Fruit fly (Drosophila melanogaster): ENCODE data around the gene TBC1D23.

The TBC1D23 gene

DNA sequence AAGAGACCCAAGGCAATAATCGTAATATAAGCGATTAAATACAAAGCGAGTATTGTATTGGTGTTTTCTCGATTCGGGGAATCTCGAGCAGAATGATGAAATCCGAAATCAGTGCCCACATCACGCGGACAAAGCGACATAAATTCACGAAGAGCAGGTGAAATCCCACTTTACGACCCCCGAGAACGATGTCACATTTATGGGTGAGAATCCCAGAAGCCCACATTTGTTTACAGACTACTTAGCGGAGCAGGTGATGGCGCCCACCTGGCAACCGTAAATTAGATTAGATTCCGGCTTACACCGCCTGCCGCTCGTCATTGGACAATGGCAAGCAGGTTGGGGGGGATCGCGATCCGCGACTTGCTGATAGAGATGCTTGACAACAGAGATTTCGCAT lies 14.9 kb upstream of the TBC1D23 start (continued):
- no peak for TF ChIP-seq ci (GFP tag; IDR thresholded peaks at IDR 0.05)
- no peak for TF ChIP-seq Gug (GFP tag; IDR thresholded peaks at IDR 0.05)
- no peak for TF ChIP-seq CG34224 (GFP tag; IDR thresholded peaks at IDR 0.05; ENCODE audit: partially characterized antibody)
- no peak for TF ChIP-seq ERR (GFP tag; optimal IDR thresholded peaks at IDR 0.05)
- TF ChIP-seq Bdp1 (GFP tag; optimal IDR thresholded peaks at IDR 0.05): no peak
- no peak for TF ChIP-seq wek (GFP tag; optimal IDR thresholded peaks at IDR 0.05)
- no peak for TF ChIP-seq Hr78 (GFP tag; optimal IDR thresholded peaks at IDR 0.05)
- TF ChIP-seq NK7.1 (GFP tag; optimal IDR thresholded peaks at IDR 0.05): no peak
- TF ChIP-seq Kr (GFP tag; optimal IDR thresholded peaks at IDR 0.05): no peak
- no peak for TF ChIP-seq ssp (GFP tag; IDR thresholded peaks at IDR 0.05)
- no peak for TF ChIP-seq CG9727 (GFP tag; optimal IDR thresholded peaks at IDR 0.05)
- no peak for TF ChIP-seq tna (GFP tag; IDR thresholded peaks at IDR 0.05; ENCODE audit: partially characterized antibody)
- no peak for TF ChIP-seq CG13296 (GFP tag; optimal IDR thresholded peaks at IDR 0.05)
- TF ChIP-seq CG8290 (GFP tag; optimal IDR thresholded peaks at IDR 0.05): no peak
- TF ChIP-seq CG8290 (tag; optimal IDR thresholded peaks at IDR 0.05): no peak
- no peak for TF ChIP-seq CG11696 (GFP tag; IDR thresholded peaks at IDR 0.05)
- TF ChIP-seq Bgb (GFP tag; IDR thresholded peaks at IDR 0.05; ENCODE audit: partially characterized antibody): no peak
- no peak for TF ChIP-seq CG8388 (GFP tag; optimal IDR thresholded peaks at IDR 0.05)
- TF ChIP-seq Adf1 (GFP tag; IDR thresholded peaks at IDR 0.05): no peak
- no peak for TF ChIP-seq ttk (GFP tag; IDR thresholded peaks at IDR 0.05)
- TF ChIP-seq CrebB (tag; optimal IDR thresholded peaks at IDR 0.05): no peak
- TF ChIP-seq slou (GFP tag; optimal IDR thresholded peaks at IDR 0.05): no peak
- no peak for TF ChIP-seq CG17328 (GFP tag; IDR thresholded peaks at IDR 0.05)
- no peak for TF ChIP-seq CG4328 (GFP tag; optimal IDR thresholded peaks at IDR 0.05)
- no peak for TF ChIP-seq Spps (tag; optimal IDR thresholded peaks at IDR 0.05)
- no peak for TF ChIP-seq CG7372 (GFP tag; IDR thresholded peaks at IDR 0.05)
- TF ChIP-seq mld (GFP tag; IDR thresholded peaks at IDR 0.05; ENCODE audit: partially characterized antibody): no peak
- no peak for TF ChIP-seq CG9437 (GFP tag; optimal IDR thresholded peaks at IDR 0.05)
- TF ChIP-seq usp (GFP tag; optimal IDR thresholded peaks at IDR 0.05): no peak
- 0 out of 2 replicates have a peak, but pooled peaks have one; percentile 11 for TF ChIP-seq rib (GFP tag; IDR thresholded peaks at IDR 0.05)
- no peak for TF ChIP-seq CG7357 (GFP tag; IDR thresholded peaks at IDR 0.05)
- TF ChIP-seq exex (tag; optimal IDR thresholded peaks at IDR 0.05): peak; percentile 36
- peak; percentile 51; the same call in 2 of the 3 replicates for TF ChIP-seq Dbx (GFP tag; IDR thresholded peaks at IDR 0.05)
- TF ChIP-seq pb (GFP tag; optimal IDR thresholded peaks at IDR 0.05): no peak
- no peak for TF ChIP-seq sc (optimal IDR thresholded peaks at IDR 0.05)
- TF ChIP-seq sc (GFP tag; optimal IDR thresholded peaks at IDR 0.05): no peak
- TF ChIP-seq Eip74EF (GFP tag; optimal IDR thresholded peaks at IDR 0.05): no peak
- no peak for TF ChIP-seq Nf-YA (GFP tag; IDR thresholded peaks at IDR 0.05)
- no peak for TF ChIP-seq fru (optimal IDR thresholded peaks at IDR 0.05)
- no peak for TF ChIP-seq CG2116 (GFP tag; optimal IDR thresholded peaks at IDR 0.05)
- no peak for TF ChIP-seq CG3281 (GFP tag; optimal IDR thresholded peaks at IDR 0.05)
- no peak for TF ChIP-seq eve (GFP tag; optimal IDR thresholded peaks at IDR 0.05)
- TF ChIP-seq chinmo (GFP tag; IDR thresholded peaks at IDR 0.05; ENCODE audit: partially characterized antibody): no peak
- no peak for TF ChIP-seq Ets65A (GFP tag)

Measured in whole organism, embryonic.